Fruit fly (Drosophila melanogaster) whole organism, wandering third instar larva: ENCODE data around the gene Sac1.

Experiments
- Abd-B ChIP-seq: fragments of >200 bp; optimal IDR thresholded peaks from 2 replicates; lab custom pipeline; 2017; ENCODE audit warnings: missing biosample characterization, missing genetic modification characterization
- CG32264 ChIP-seq: fragments of 200-800 bp; sonication (Bioruptor generic); optimal IDR thresholded peaks from 2 replicates; lab custom pipeline; 2016; ENCODE audit warnings: missing biosample characterization, missing genetic modification characterization
- CG9705 ChIP-seq: fragments of 200-800 bp; sonication (Bioruptor generic); optimal IDR thresholded peaks from 2 replicates; lab custom pipeline; 2018; ENCODE audit warnings: missing biosample characterization, mild to moderate bottlenecking, missing genetic modification characterization
- CrebA ChIP-seq: fragments of 200-800 bp; sonication (Bioruptor generic); optimal IDR thresholded peaks from 2 replicates; lab custom pipeline; 2016; ENCODE audit warnings: missing biosample characterization, mild to moderate bottlenecking, missing genetic modification characterization, borderline replicate concordance
- Dfd ChIP-seq: fragments of >200 bp; optimal IDR thresholded peaks from 2 replicates; lab custom pipeline; 2017; ENCODE audit warnings: missing biosample characterization, missing genetic modification characterization
- Dif ChIP-seq: fragments of 200-275, 200-300 bp; sonication (Bioruptor generic); optimal IDR thresholded peaks from 2 replicates; lab custom pipeline; 2018; ENCODE audit warnings: missing biosample characterization, missing genetic modification characterization; ENCODE audit not compliant: partially characterized antibody
- GATAd ChIP-seq: sonication (Bioruptor generic); optimal IDR thresholded peaks from 2 replicates; lab custom pipeline; 2016; ENCODE audit warnings: missing biosample characterization, missing genetic modification characterization
- HLH106 ChIP-seq: fragments of 200-800 bp; optimal IDR thresholded peaks from 3 replicates; lab custom pipeline; 2019; ENCODE audit warnings: missing biosample characterization, mild to moderate bottlenecking, missing genetic modification characterization, moderate library complexity
- Hnf4 ChIP-seq: fragments of 200-800 bp; sonication (Bioruptor generic); optimal IDR thresholded peaks from 2 replicates; lab custom pipeline; 2016; ENCODE audit warnings: missing biosample characterization, mild to moderate bottlenecking, missing genetic modification characterization
- Hr78 ChIP-seq: fragments of >200 bp; optimal IDR thresholded peaks from 2 replicates; lab custom pipeline; 2017; ENCODE audit warnings: missing biosample characterization, missing genetic modification characterization
- Hr83 ChIP-seq: fragments of 200-300 bp; sonication (Bioruptor generic); optimal IDR thresholded peaks from 2 replicates; lab custom pipeline; 2016; ENCODE audit warnings: missing biosample characterization, mild to moderate bottlenecking, missing genetic modification characterization, moderate library complexity; ENCODE audit not compliant: poor library complexity, severe bottlenecking
- Jra ChIP-seq: sonication (Bioruptor generic); optimal IDR thresholded peaks from 2 replicates; lab custom pipeline; 2016; ENCODE audit warnings: missing biosample characterization, missing genetic modification characterization
- Mio ChIP-seq: sonication (Bioruptor generic); optimal IDR thresholded peaks from 2 replicates; lab custom pipeline; 2016; ENCODE audit warnings: missing biosample characterization, missing genetic modification characterization
- Myc ChIP-seq: fragments of >200 bp; optimal IDR thresholded peaks from 2 replicates; lab custom pipeline; 2017
- N ChIP-seq: fragments of >200 bp; optimal IDR thresholded peaks from 2 replicates; lab custom pipeline; 2018; ENCODE audit warnings: missing biosample characterization, missing external identifiers, missing genetic modification characterization
- OdsH ChIP-seq: fragments of 200-800 bp; sonication (Bioruptor generic); optimal IDR thresholded peaks from 2 replicates; lab custom pipeline; 2016; ENCODE audit warnings: missing biosample characterization, mild to moderate bottlenecking, missing genetic modification characterization
- Rel ChIP-seq, 2 experiments: fragments of 200-800 bp; sonication (Bioruptor generic) in 1 of 2; optimal IDR thresholded peaks; 2 replicates in 1 of 2; 3 replicates in 1 of 2; lab custom pipeline; 2016 to 2019; ENCODE audit warnings: mild to moderate bottlenecking in 2 of 2, missing biosample characterization in 2 of 2, missing genetic modification characterization in 2 of 2, moderate library complexity in 1 of 2
- Sp1 ChIP-seq: fragments of 200-800 bp; sonication (Bioruptor generic); optimal IDR thresholded peaks from 3 replicates; lab custom pipeline; 2019; ENCODE audit warnings: missing biosample characterization, mild to moderate bottlenecking, missing genetic modification characterization, moderate library complexity
- Vsx2 ChIP-seq: fragments of 200-300, 225-300 bp; sonication (Bioruptor generic); optimal IDR thresholded peaks from 2 replicates; lab custom pipeline; 2018; ENCODE audit warnings: missing biosample characterization, missing genetic modification characterization; ENCODE audit not compliant: partially characterized antibody
- br ChIP-seq: fragments of 200-800 bp; sonication (Bioruptor generic); optimal IDR thresholded peaks from 2 replicates; lab custom pipeline; 2016; ENCODE audit warnings: missing biosample characterization, missing genetic modification characterization
- brk ChIP-seq: fragments of 200-800 bp; sonication (Bioruptor generic); optimal IDR thresholded peaks from 2 replicates; lab custom pipeline; 2016; ENCODE audit warnings: missing biosample characterization, mild to moderate bottlenecking, missing genetic modification characterization
- dl ChIP-seq, 2 experiments: fragments of 175-275, 200-275 bp in 1 of 2; fragments of 200-275 bp in 1 of 2; sonication (Bioruptor generic); optimal IDR thresholded peaks; lab custom pipeline; 2018; ENCODE audit warnings: mild to moderate bottlenecking in 2 of 2, missing biosample characterization in 2 of 2, missing genetic modification characterization in 2 of 2, moderate library complexity in 2 of 2; ENCODE audit not compliant: partially characterized antibody in 2 of 2, insufficient read depth in 1 of 2
- dmrt93B ChIP-seq: fragments of 200-800 bp; sonication (Bioruptor generic); optimal IDR thresholded peaks from 2 replicates; lab custom pipeline; 2018; ENCODE audit warnings: missing biosample characterization, mild to moderate bottlenecking, missing genetic modification characterization
- dsf ChIP-seq: sonication (Bioruptor generic); optimal IDR thresholded peaks from 2 replicates; lab custom pipeline; 2016; ENCODE audit warnings: missing biosample characterization, missing genetic modification characterization, borderline replicate concordance
- ey ChIP-seq: fragments of 200-800 bp; sonication (Bioruptor generic); optimal IDR thresholded peaks from 2 replicates; lab custom pipeline; 2016; ENCODE audit warnings: missing biosample characterization, missing genetic modification characterization
- foxo ChIP-seq, 2 experiments: fragments of 200-800 bp; sonication (Bioruptor generic); optimal IDR thresholded peaks; 2 replicates in 1 of 2; 3 replicates in 1 of 2; lab custom pipeline; 2016 to 2017; ENCODE audit warnings: missing biosample characterization in 2 of 2, missing genetic modification characterization in 2 of 2
- fru ChIP-seq: fragments of 200-800 bp; sonication (Bioruptor generic); optimal IDR thresholded peaks from 3 replicates; lab custom pipeline; 2016; ENCODE audit warnings: missing biosample characterization, mild to moderate bottlenecking, missing genetic modification characterization
- h ChIP-seq: fragments of 200-800 bp; sonication (Bioruptor generic); optimal IDR thresholded peaks from 3 replicates; lab custom pipeline; 2016; ENCODE audit warnings: missing biosample characterization, mild to moderate bottlenecking, missing genetic modification characterization
- jim ChIP-seq: fragments of 175-275, 200-325 bp; sonication (Bioruptor generic); optimal IDR thresholded peaks from 2 replicates; lab custom pipeline; 2016; ENCODE audit warnings: missing biosample characterization, mild to moderate bottlenecking, missing genetic modification characterization
- lola ChIP-seq: fragments of >200 bp; optimal IDR thresholded peaks from 2 replicates; lab custom pipeline; 2017; ENCODE audit warnings: missing biosample characterization, missing genetic modification characterization
- pan ChIP-seq: fragments of >200 bp; optimal IDR thresholded peaks from 2 replicates; lab custom pipeline; 2017
- psq ChIP-seq: fragments of 200-800 bp; sonication (Bioruptor generic); optimal IDR thresholded peaks from 3 replicates; lab custom pipeline; 2017; ENCODE audit warnings: missing biosample characterization, mild to moderate bottlenecking, missing genetic modification characterization, moderate library complexity
- rgr ChIP-seq: fragments of 200-800 bp; sonication (Bioruptor generic); optimal IDR thresholded peaks from 3 replicates; lab custom pipeline; 2016; ENCODE audit warnings: missing biosample characterization, mild to moderate bottlenecking, missing genetic modification characterization
- sage ChIP-seq: fragments of 200-800 bp; sonication (Bioruptor generic); optimal IDR thresholded peaks from 2 replicates; lab custom pipeline; 2016; ENCODE audit warnings: missing biosample characterization, mild to moderate bottlenecking, missing genetic modification characterization
- sv ChIP-seq: fragments of 200-800 bp; sonication (Bioruptor generic); optimal IDR thresholded peaks from 3 replicates; lab custom pipeline; 2016; ENCODE audit warnings: missing biosample characterization, missing genetic modification characterization
- tai ChIP-seq: sonication (Bioruptor generic); optimal IDR thresholded peaks from 2 replicates; lab custom pipeline; 2016; ENCODE audit warnings: missing biosample characterization, missing genetic modification characterization
- usp ChIP-seq: fragments of >200 bp; optimal IDR thresholded peaks from 2 replicates; lab custom pipeline; 2017; ENCODE audit warnings: missing biosample characterization, missing genetic modification characterization
- woc ChIP-seq: sonication (Bioruptor generic); optimal IDR thresholded peaks from 2 replicates; lab custom pipeline; 2016; ENCODE audit warnings: missing biosample characterization, mild to moderate bottlenecking, missing genetic modification characterization

Sac1 gene

dm6 chr3L:1247627-1248295 lies at the start of gene Sac1, which contains the start of gene Psf1:
Sac1 (plus strand) TSS chr3L:1247817.
Psf1 (minus strand) TSS chr3L:1247677.
- TF ChIP-seq rgr (GFP tag; lab: Kevin White, UChicago) (peak; percentile 44), sv (GFP tag; lab: Kevin White, UChicago) (peak; percentile 37), CrebA (GFP tag; lab: Kevin White, UChicago) (no peak), h (GFP tag; lab: Kevin White, UChicago) (peak; percentile 5), jim (no peak), lola (GFP tag; lab: Kevin White, UChicago) (no peak), dsf (GFP tag; lab: Kevin White, UChicago) (no peak), Jra (no peak), Abd-B (GFP tag; lab: Kevin White, UChicago) (no peak), HLH106 (tag; lab: Kevin White, UChicago) (peak; percentile 55), Dif (no peak), Myc (lab: Kevin White, UChicago) (peak; percentile 53), CG32264 (GFP tag; lab: Kevin White, UChicago) (no peak), pan (lab: Kevin White, UChicago) (no peak), br (GFP tag; lab: Kevin White, UChicago) (no peak), Hr78 (GFP tag; lab: Kevin White, UChicago) (no peak), sage (GFP tag; lab: Kevin White, UChicago) (no peak), Hr83 (GFP tag; lab: Kevin White, UChicago) (no peak), Dfd (GFP tag; lab: Kevin White, UChicago) (no peak), tai (no peak), dmrt93B (GFP tag; lab: Kevin White, UChicago) (peak; percentile 19), OdsH (GFP tag; lab: Kevin White, UChicago) (no peak), brk (GFP tag; lab: Kevin White, UChicago) (no peak), Mio (GFP tag; lab: Kevin White, UChicago) (no peak), psq (GFP tag; lab: Kevin White, UChicago) (peak; percentile 38), foxo (GFP tag; optimal IDR thresholded peaks at IDR 0.05; lab: Kevin White, UChicago) (peak in 1 of 2 experiments; percentile 50), Sp1 (GFP tag; lab: Kevin White, UChicago) (peak; percentile 30), GATAd (no peak), dl (GFP tag; optimal IDR thresholded peaks at IDR 0.05; lab: Kevin White, UChicago; ENCODE audit: insufficient read depth in 1 of 2, partially characterized antibody in 2 of 2) (no peak), Hnf4 (GFP tag; lab: Kevin White, UChicago) (no peak), fru (GFP tag; lab: Kevin White, UChicago) (peak; percentile 8), CG9705 (GFP tag; lab: Kevin White, UChicago) (no peak), Vsx2 (GFP tag; lab: Kevin White, UChicago) (no peak), Rel (GFP tag; optimal IDR thresholded peaks at IDR 0.05; lab: Kevin White, UChicago) (no peak), Rel (tag; optimal IDR thresholded peaks at IDR 0.05; lab: Kevin White, UChicago) (peak; percentile 73), woc (GFP tag; lab: Kevin White, UChicago) (peak; percentile 60), N (no peak), usp (GFP tag; lab: Kevin White, UChicago) (no peak), ey (peak; percentile 41)
- TF ChIP-seq, all 38 proteins: peak for 13

- TF ChIP-seq CrebA (GFP tag; lab: Kevin White, UChicago), result no peak
- no peak for TF ChIP-seq pan (lab: Kevin White, UChicago)
- TF ChIP-seq Hr83 (GFP tag; lab: Kevin White, UChicago), result no peak
- TF ChIP-seq jim, result no peak
- TF ChIP-seq Jra, result no peak
- no peak for TF ChIP-seq lola (GFP tag; lab: Kevin White, UChicago)
- TF ChIP-seq psq (GFP tag; lab: Kevin White, UChicago), result no peak
- no peak for TF ChIP-seq foxo (GFP tag; optimal IDR thresholded peaks at IDR 0.05; lab: Kevin White, UChicago)
- no peak for TF ChIP-seq Hnf4 (GFP tag; lab: Kevin White, UChicago)
- TF ChIP-seq N, result no peak
- TF ChIP-seq Mio (GFP tag; lab: Kevin White, UChicago), result no peak
- TF ChIP-seq OdsH (GFP tag; lab: Kevin White, UChicago), result no peak
- TF ChIP-seq tai, result no peak
- no peak for TF ChIP-seq h (GFP tag; lab: Kevin White, UChicago)
- TF ChIP-seq br (GFP tag; lab: Kevin White, UChicago), result no peak
Measured at dm6 chr3L:1200357-1201051, 47.1 kb upstream of the Sac1 start, which contains the start of gene mwh. mwh (plus strand) TSS chr3L:1200786.
